Worm (Caenorhabditis elegans) whole organism, L2 larva: ENCODE data around the gene H01G02.1.

Experiments used
- blmp-1 ChIP-seq: sonication (generic microtip); optimal IDR thresholded peaks from 2 replicates; lab custom pipeline; 2017; ENCODE audit warnings: missing genetic modification characterization, mild to moderate bottlenecking, missing compliant biosample characterization, antibody characterized with exemption, moderate library complexity; ENCODE audit not compliant: insufficient read depth
- ceh-82 ChIP-seq: fragments of 150-350 bp; optimal IDR thresholded peaks from 2 replicates; lab custom pipeline; 2014; ENCODE audit warnings: missing biosample characterization, missing genetic modification characterization
- elt-3 ChIP-seq: sonication (generic microtip); optimal IDR thresholded peaks from 2 replicates; lab custom pipeline; 2017; ENCODE audit warnings: missing biosample characterization, missing genetic modification characterization
- fos-1 ChIP-seq: fragments of 150-350 bp; optimal IDR thresholded peaks from 2 replicates; lab custom pipeline; 2014; ENCODE audit warnings: missing biosample characterization, missing genetic modification characterization
- mdl-1 ChIP-seq, 2 experiments: fragments of 150-350 bp in 1 of 2; sonication (generic microtip) in 1 of 2; optimal IDR thresholded peaks; 2 replicates each; lab custom pipeline; 2017; ENCODE audit warnings: missing biosample characterization in 2 of 2, missing genetic modification characterization in 2 of 2
- nhr-11 ChIP-seq: fragments of 150-350 bp; optimal IDR thresholded peaks from 2 replicates; lab custom pipeline; 2014; ENCODE audit warnings: missing biosample characterization, missing genetic modification characterization

DNA sequence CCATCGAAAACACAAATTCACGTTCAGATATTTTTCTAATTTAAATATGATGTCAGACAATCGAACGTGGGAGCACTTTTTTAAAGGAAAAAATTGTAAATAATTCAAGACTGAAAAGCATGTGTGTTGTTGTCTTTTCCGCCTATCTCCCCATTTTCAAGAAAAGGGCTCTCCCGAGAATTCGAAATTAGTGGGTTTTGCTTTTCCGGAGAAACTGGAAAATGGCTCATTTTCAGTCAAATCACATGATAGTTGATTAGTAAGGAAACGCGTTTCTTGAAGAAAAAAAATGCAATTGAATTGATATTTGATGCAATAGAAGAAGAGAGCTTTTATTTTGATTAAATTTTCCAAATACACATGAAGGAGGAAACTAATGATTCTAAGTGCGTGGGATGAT, 44.1 kb downstream of the H01G02.1 start:
- TF ChIP-seq mdl-1 (tag; optimal IDR thresholded peaks at IDR 0.05; lab: Kevin White, UChicago) (no peak), ceh-82 (tag; lab: Kevin White, UChicago) (no peak), blmp-1 (tag; lab: Kevin White, UChicago) (no peak), nhr-11 (tag; lab: Kevin White, UChicago) (no peak), fos-1 (tag; lab: Kevin White, UChicago) (no peak), elt-3 (tag; lab: Kevin White, UChicago) (no peak)
